Worm (Caenorhabditis elegans): ENCODE data around the gene kynu-1.

DNA sequence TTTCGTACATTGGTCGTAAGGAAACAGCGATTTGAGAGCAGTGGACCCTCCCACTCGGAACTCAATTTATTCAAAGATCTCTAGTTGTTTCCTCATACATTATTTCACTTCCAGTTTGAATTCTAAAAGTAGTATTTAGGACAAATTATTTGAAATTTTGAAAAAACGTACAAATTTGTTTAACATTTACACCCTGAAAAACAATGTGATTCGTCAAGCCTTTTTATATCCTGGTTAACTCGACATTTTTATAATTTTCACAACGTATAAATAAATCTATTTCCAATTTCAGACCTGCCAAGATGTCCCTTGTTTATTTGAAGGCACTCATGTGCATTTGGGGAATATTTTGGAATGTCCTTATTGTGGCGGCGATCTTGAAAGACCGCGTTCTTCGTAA lies 6.4 kb upstream of the kynu-1 start, which contains the start of gene C15H9.3:
- TF ChIP-seq dao-5 (tag; optimal IDR thresholded peaks at IDR 0.05) = no peak
- TF ChIP-seq W03F9.2 (tag; optimal IDR thresholded peaks at IDR 0.05) = no peak
- no peak for TF ChIP-seq him-1 (tag; optimal IDR thresholded peaks at IDR 0.05)
